Worm (Caenorhabditis elegans): ENCODE measurements around the gene nsph-3.1.
"Not testable (repeated sequence)": the region's sequence is repeated elsewhere in the genome, so short reads cannot be mapped to it uniquely, and the experiment has no call there.

nsph-3.1 gene

ce11 chrIV:10978641-10979040, 29.0 kb downstream of the nsph-3.1 start:
- TF ChIP-seq ref-1 (GFP tag; conservative IDR thresholded peaks at IDR 0.05) = no peak
- TF ChIP-seq flt-1 (GFP tag; IDR thresholded peaks at IDR 0.05) = no peak
- no peak for TF ChIP-seq tab-1 (GFP tag; IDR thresholded peaks at IDR 0.05)
- no peak for TF ChIP-seq med-1 (GFP tag; optimal IDR thresholded peaks at IDR 0.05; ENCODE audit: insufficient read depth)
- TF ChIP-seq cog-1 (tag; optimal IDR thresholded peaks at IDR 0.05) = no peak
- TF ChIP-seq ztf-23 (GFP tag; IDR thresholded peaks at IDR 0.05) = no peak
- no peak for TF ChIP-seq T22C8.4 (GFP tag; IDR thresholded peaks at IDR 0.05)

DNA sequence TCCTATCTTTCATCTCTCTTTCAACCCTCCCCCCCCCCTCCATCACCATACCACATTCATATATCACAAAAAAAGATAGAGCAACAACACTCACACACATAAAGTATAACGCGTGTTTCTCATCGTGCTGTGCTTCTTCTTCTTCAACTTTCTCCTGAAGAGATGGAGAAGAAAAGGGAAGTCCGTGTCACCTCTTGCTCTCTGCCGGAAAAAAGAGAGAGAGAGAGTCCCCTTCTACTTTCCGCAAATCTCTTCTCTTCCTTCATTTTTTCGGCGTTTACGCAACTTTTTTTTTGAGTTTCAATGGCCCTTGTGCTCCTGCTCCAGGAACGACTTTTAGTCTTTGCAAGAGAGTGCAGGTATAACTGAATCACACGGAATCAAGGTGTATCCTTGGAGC, 30.1 kb downstream of the nsph-3.1 start:
- TF ChIP-seq ref-1 (GFP tag; conservative IDR thresholded peaks at IDR 0.05) (no peak), klf-2 (GFP tag; conservative IDR thresholded peaks at IDR 0.05) (no peak), tab-1 (GFP tag; IDR thresholded peaks at IDR 0.05) (no peak), ztf-29 (GFP tag; IDR thresholded peaks at IDR 0.05) (no peak), med-1 (GFP tag; optimal IDR thresholded peaks at IDR 0.05; ENCODE audit: insufficient read depth) (no peak), flt-1 (GFP tag; IDR thresholded peaks at IDR 0.05) (no peak), T22C8.4 (GFP tag; IDR thresholded peaks at IDR 0.05) (no peak), cog-1 (tag; optimal IDR thresholded peaks at IDR 0.05) (no peak), ztf-23 (GFP tag; IDR thresholded peaks at IDR 0.05) (no peak)

ce11 chrIV:10980628-10981027, 31.0 kb downstream of the nsph-3.1 start:
- TF ChIP-seq klf-2 (GFP tag; conservative IDR thresholded peaks at IDR 0.05) = no peak
- TF ChIP-seq med-1 (GFP tag; optimal IDR thresholded peaks at IDR 0.05; ENCODE audit: insufficient read depth) = no peak
- no peak for TF ChIP-seq flt-1 (GFP tag; IDR thresholded peaks at IDR 0.05)
- TF ChIP-seq cog-1 (tag; optimal IDR thresholded peaks at IDR 0.05) = no peak
- TF ChIP-seq ztf-29 (GFP tag; IDR thresholded peaks at IDR 0.05) = no peak
- TF ChIP-seq tab-1 (GFP tag; IDR thresholded peaks at IDR 0.05) = no peak
- no peak for TF ChIP-seq ztf-23 (GFP tag; IDR thresholded peaks at IDR 0.05)
- no peak for TF ChIP-seq T22C8.4 (GFP tag; IDR thresholded peaks at IDR 0.05)
- TF ChIP-seq ref-1 (GFP tag; conservative IDR thresholded peaks at IDR 0.05) = no peak

- TF ChIP-seq ztf-23 (GFP tag; IDR thresholded peaks at IDR 0.05) (no peak), klf-2 (GFP tag; conservative IDR thresholded peaks at IDR 0.05) (no peak), ref-1 (GFP tag; conservative IDR thresholded peaks at IDR 0.05) (no peak), ztf-29 (GFP tag; IDR thresholded peaks at IDR 0.05) (no peak), cog-1 (tag; optimal IDR thresholded peaks at IDR 0.05) (no peak), T22C8.4 (GFP tag; IDR thresholded peaks at IDR 0.05) (no peak), med-1 (GFP tag; optimal IDR thresholded peaks at IDR 0.05; ENCODE audit: insufficient read depth) (no peak), flt-1 (GFP tag; IDR thresholded peaks at IDR 0.05) (no peak)
These were observed 32.2 kb downstream of the nsph-3.1 start, which contains the start of gene Y43E12A.2 for ce11 chrIV:10981761-10982160. TSS of gene Y43E12A.2 (plus strand) at chrIV:10982061.

- no peak for TF ChIP-seq ref-1 (GFP tag; conservative IDR thresholded peaks at IDR 0.05)
- TF ChIP-seq med-1 (GFP tag; optimal IDR thresholded peaks at IDR 0.05; ENCODE audit: insufficient read depth) = no peak
- no peak for TF ChIP-seq flt-1 (GFP tag; IDR thresholded peaks at IDR 0.05)
- TF ChIP-seq klf-2 (GFP tag; conservative IDR thresholded peaks at IDR 0.05) = no peak
- TF ChIP-seq cog-1 (tag; optimal IDR thresholded peaks at IDR 0.05) = no peak
- no peak for TF ChIP-seq tab-1 (GFP tag; IDR thresholded peaks at IDR 0.05)
- no peak for TF ChIP-seq ztf-23 (GFP tag; IDR thresholded peaks at IDR 0.05)
- TF ChIP-seq T22C8.4 (GFP tag; IDR thresholded peaks at IDR 0.05) = no peak
- TF ChIP-seq ztf-29 (GFP tag; IDR thresholded peaks at IDR 0.05) = no peak
These were observed 36.0 kb downstream of the nsph-3.1 start, which contains the start of gene cyb-2.1 for ce11 chrIV:10985568-10986035. TSS of gene cyb-2.1 (plus strand) at chrIV:10985985.

DNA sequence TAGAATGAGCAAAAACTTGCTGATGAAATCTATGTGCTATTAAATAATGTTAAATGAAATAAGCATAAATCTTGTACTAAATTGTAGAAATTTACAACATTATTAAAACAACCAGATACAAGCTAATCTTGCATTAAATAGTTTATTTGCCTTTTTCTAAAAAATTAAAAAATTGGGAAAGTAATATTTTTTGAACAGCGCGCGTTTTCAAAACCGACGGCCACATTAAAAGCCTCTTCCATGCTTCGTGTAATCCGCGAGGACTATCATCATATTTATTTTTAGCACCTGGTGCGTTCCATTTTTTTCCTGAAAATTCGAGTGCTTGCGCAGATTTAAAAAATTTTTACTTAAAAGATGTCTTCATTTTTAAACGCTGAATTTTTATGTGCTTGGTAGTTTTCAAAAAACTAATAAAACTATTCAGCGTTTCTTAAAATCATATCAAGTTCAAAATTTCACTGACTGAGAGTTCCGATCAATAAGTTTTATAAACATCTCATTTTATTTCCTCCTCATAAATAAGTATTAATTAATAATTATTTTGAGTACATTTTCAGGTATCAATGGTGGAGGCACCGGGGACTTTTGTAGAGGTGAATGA, 37.8 kb downstream of the nsph-3.1 start, which contains the start of gene Y43E12A.3:
Gene Y43E12A.3, plus strand, starts transcription at position 554 of the 604 bp plus-strand sequence.
- TF ChIP-seq klf-2 (GFP tag; conservative IDR thresholded peaks at IDR 0.05); ref-1 (GFP tag; conservative IDR thresholded peaks at IDR 0.05); T22C8.4 (GFP tag; IDR thresholded peaks at IDR 0.05): not testable (repeated sequence)

DNA sequence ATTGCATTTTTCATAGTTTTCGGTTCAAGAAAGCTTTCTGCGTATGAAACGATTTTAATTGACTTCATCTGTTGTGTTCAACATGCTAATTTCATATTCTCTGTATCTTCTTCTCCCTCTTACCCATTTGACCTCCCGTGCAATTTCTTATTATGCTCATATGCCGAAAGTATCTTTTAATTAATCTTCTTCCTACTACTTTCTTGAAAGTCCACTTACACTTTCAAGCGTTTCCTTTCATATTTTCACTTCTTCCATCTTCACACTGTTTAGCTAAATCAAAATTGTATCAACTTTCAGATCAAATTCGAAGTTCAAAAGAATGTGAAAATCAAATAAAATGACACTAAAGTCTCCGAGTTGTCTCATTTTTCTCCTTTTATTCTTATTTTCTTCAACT, 41.1 kb downstream of the nsph-3.1 start, which contains the start of gene F13H10.5:
Gene F13H10.5, plus strand, starts transcription at position 301 of the 400 bp plus-strand sequence.
- no peak for TF ChIP-seq med-1 (GFP tag; optimal IDR thresholded peaks at IDR 0.05; ENCODE audit: insufficient read depth)
